Fruit fly (Drosophila melanogaster) whole organism, adult: ENCODE results near the gene Syn.

Experiments
- CG11617 ChIP-seq: fragments of 200-800 bp; sonication (Bioruptor generic); optimal IDR thresholded peaks from 2 replicates; lab custom pipeline; 2017; ENCODE audit warnings: mild to moderate bottlenecking, missing biosample characterization, missing genetic modification reagents, missing genetic modification characterization
- CG1620 ChIP-seq: fragments of 200-800 bp; sonication (Bioruptor generic); optimal IDR thresholded peaks from 2 replicates; lab custom pipeline; 2016; ENCODE audit warnings: missing biosample characterization, missing genetic modification characterization
- CG33017 ChIP-seq: fragments of 200-800 bp; sonication (Bioruptor generic); optimal IDR thresholded peaks from 2 replicates; lab custom pipeline; 2018; ENCODE audit warnings: missing biosample characterization, mild to moderate bottlenecking, missing genetic modification characterization, moderate library complexity
- CG7045 ChIP-seq: fragments of 200-800 bp; sonication (Bioruptor generic); optimal IDR thresholded peaks from 2 replicates; lab custom pipeline; 2017; ENCODE audit warnings: missing biosample characterization, mild to moderate bottlenecking, missing genetic modification characterization
- Mnt ChIP-seq: fragments of 200-800 bp; sonication (Bioruptor generic); optimal IDR thresholded peaks from 2 replicates; lab custom pipeline; 2016; ENCODE audit warnings: missing biosample characterization, mild to moderate bottlenecking, missing genetic modification characterization
- bab1 ChIP-seq: fragments of 200-800 bp; sonication (Bioruptor generic); optimal IDR thresholded peaks from 3 replicates; lab custom pipeline; 2019; ENCODE audit warnings: missing biosample characterization, mild to moderate bottlenecking, missing genetic modification characterization, moderate library complexity
- kay ChIP-seq: fragments of 200-800 bp; sonication (Bioruptor generic); peaks from one replicate; lab custom pipeline; 2016; ENCODE audit warnings: missing biosample characterization, missing genetic modification characterization, borderline replicate concordance
- pad ChIP-seq: fragments of 200-800 bp; sonication (Bioruptor generic); optimal IDR thresholded peaks from 3 replicates; lab custom pipeline; 2017; ENCODE audit warnings: missing biosample characterization, missing genetic modification characterization, mild to moderate bottlenecking, moderate library complexity, missing genetic modification reagents
- tj ChIP-seq: fragments of 200-800 bp; sonication (Bioruptor generic); optimal IDR thresholded peaks from 3 replicates; lab custom pipeline; 2017; ENCODE audit warnings: missing biosample characterization, mild to moderate bottlenecking, missing genetic modification characterization, moderate library complexity
- toe ChIP-seq: fragments of 200-800 bp; sonication (Bioruptor generic); optimal IDR thresholded peaks from 2 replicates; lab custom pipeline; 2016; ENCODE audit warnings: missing biosample characterization, missing genetic modification characterization

dm6 chr3R:10149667-10150398 is 40.7 kb upstream of the Syn start:
- no peak for TF ChIP-seq CG1620 (GFP tag; lab: Kevin White, UChicago)
- no peak for TF ChIP-seq toe (GFP tag; lab: Kevin White, UChicago)
- no peak for TF ChIP-seq CG11617 (GFP tag; lab: Kevin White, UChicago)
- no peak for TF ChIP-seq bab1 (GFP tag; lab: Kevin White, UChicago)
- TF ChIP-seq Mnt = no peak
- no peak for TF ChIP-seq kay (GFP tag; lab: Kevin White, UChicago)
- no peak for TF ChIP-seq CG7045 (GFP tag; lab: Kevin White, UChicago)
- TF ChIP-seq tj (GFP tag; lab: Kevin White, UChicago) = no peak
- no peak for TF ChIP-seq CG33017
- no peak for TF ChIP-seq pad (GFP tag; lab: Kevin White, UChicago)
